Worm (Caenorhabditis elegans) whole organism, L1 larva: ENCODE measurements around the gene srbc-25.

ENCODE experiments used
- F16B12.6 ChIP-seq: fragments of 150-350 bp; optimal IDR thresholded peaks from 2 replicates; lab custom pipeline; 2014; ENCODE audit warnings: missing biosample characterization, missing genetic modification characterization
- Y116A8C.19 ChIP-seq: sonication (generic microtip); optimal IDR thresholded peaks from 2 replicates; lab custom pipeline; 2016; ENCODE audit warnings: missing compliant biosample characterization, missing genetic modification characterization, borderline replicate concordance
- alr-1 ChIP-seq: fragments of 200-800 bp; sonication (Bioruptor generic); optimal IDR thresholded peaks from 2 replicates; lab custom pipeline; 2018; ENCODE audit warnings: borderline replicate concordance, mild to moderate bottlenecking, missing genetic modification characterization, missing compliant biosample characterization
- aly-2 ChIP-seq: fragments of 150-350 bp; optimal IDR thresholded peaks from 2 replicates; lab custom pipeline; 2014; ENCODE audit warnings: missing biosample characterization, missing genetic modification characterization
- ama-1 ChIP-seq: fragments of 150-350 bp; optimal IDR thresholded peaks from 2 replicates; lab custom pipeline; 2014
- ceh-63 ChIP-seq: fragments of 200-800 bp; sonication (Bioruptor generic); optimal IDR thresholded peaks from 2 replicates; lab custom pipeline; 2018; ENCODE audit warnings: mild to moderate bottlenecking, missing genetic modification characterization, missing compliant biosample characterization
- ceh-8 ChIP-seq: fragments of 200-800 bp; sonication (Bioruptor generic); optimal IDR thresholded peaks from 2 replicates; lab custom pipeline; 2018; ENCODE audit warnings: mild to moderate bottlenecking, missing genetic modification characterization, moderate library complexity, missing compliant biosample characterization
- ceh-82 ChIP-seq, 3 experiments: fragments of 150-350 bp in 1 of 3; sonication (generic microtip) in 2 of 3; optimal IDR thresholded peaks; 2 replicates each; lab custom pipeline; 2014 to 2017; ENCODE audit warnings: missing biosample characterization in 3 of 3, missing genetic modification characterization in 3 of 3
- egl-13 ChIP-seq: sonication (generic microtip); optimal IDR thresholded peaks from 2 replicates; lab custom pipeline; 2016; ENCODE audit warnings: missing genotype, missing genetic modification reagents, missing genetic modification characterization, missing compliant biosample characterization
- egl-27 ChIP-seq, 2 experiments: fragments of 150-350 bp in 1 of 2; sonication (generic microtip); optimal IDR thresholded peaks; 3 replicates each; lab custom pipeline; 2017 to 2018; ENCODE audit warnings: missing biosample characterization in 2 of 2, missing genetic modification characterization in 2 of 2, missing genetic modification reagents in 2 of 2
- elt-3 ChIP-seq, 6 experiments: fragments of 150-350 bp in 1 of 6; sonication (generic microtip); optimal IDR thresholded peaks; 2 replicates each; lab custom pipeline; 2017 to 2018; ENCODE audit warnings: missing biosample characterization in 6 of 6, missing genetic modification characterization in 6 of 6, inconsistent platforms in 1 of 6
- fkh-10 ChIP-seq: sonication (generic microtip); optimal IDR thresholded peaks from 2 replicates; lab custom pipeline; 2017; ENCODE audit warnings: missing biosample characterization, missing genetic modification reagents, missing genetic modification characterization
- fkh-4 ChIP-seq: sonication (generic microtip); optimal IDR thresholded peaks from 2 replicates; lab custom pipeline; 2016; ENCODE audit warnings: missing compliant biosample characterization, missing genetic modification characterization, borderline replicate concordance
- fkh-8 ChIP-seq: sonication (generic microtip); optimal IDR thresholded peaks from 2 replicates; lab custom pipeline; 2016; ENCODE audit warnings: mild to moderate bottlenecking, missing genetic modification characterization, missing compliant biosample characterization
- hlh-4 ChIP-seq: sonication (generic microtip); optimal IDR thresholded peaks from 2 replicates; lab custom pipeline; 2016; ENCODE audit warnings: mild to moderate bottlenecking, missing genetic modification characterization, missing compliant biosample characterization
- irx-1 ChIP-seq: sonication (generic microtip); optimal IDR thresholded peaks from 2 replicates; lab custom pipeline; 2016; ENCODE audit warnings: missing genetic modification characterization, missing compliant biosample characterization
- isw-1 ChIP-seq: fragments of 200-800 bp; sonication (Bioruptor generic); IDR thresholded peaks from 2 replicates; pipeline ENCODE4 v1.3.6; 2022; ENCODE audit warnings: missing genetic modification characterization, missing compliant biosample characterization
- lin-13 ChIP-seq: fragments of 150-350 bp; optimal IDR thresholded peaks from 2 replicates; lab custom pipeline; 2014; ENCODE audit warnings: missing biosample characterization, missing genetic modification reagents, missing genetic modification characterization
- lin-15B ChIP-seq: fragments of 150-350 bp; sonication (generic microtip); optimal IDR thresholded peaks from 3 replicates; lab custom pipeline; 2014; ENCODE audit warnings: missing biosample characterization, missing genetic modification characterization
- mdl-1 ChIP-seq, 2 experiments: fragments of 150-350 bp; optimal IDR thresholded peaks; 2 replicates each; lab custom pipeline; 2014 to 2017; ENCODE audit warnings: missing biosample characterization in 2 of 2, missing genetic modification characterization in 2 of 2, inconsistent platforms in 1 of 2
- nhr-12 ChIP-seq: sonication (generic microtip); optimal IDR thresholded peaks from 2 replicates; lab custom pipeline; 2017; ENCODE audit warnings: missing biosample characterization, missing genetic modification characterization
- nhr-19 ChIP-seq: fragments of 200-800 bp; sonication (Bioruptor generic); conservative IDR thresholded peaks from 2 replicates; pipeline ENCODE4 v1.3.6; 2022; ENCODE audit warnings: missing genetic modification characterization, missing compliant biosample characterization
- nhr-20 ChIP-seq: sonication (generic microtip); optimal IDR thresholded peaks from 2 replicates; lab custom pipeline; 2016; ENCODE audit warnings: mild to moderate bottlenecking, missing genetic modification characterization, missing compliant biosample characterization
- nhr-237 ChIP-seq: fragments of 150-350 bp; optimal IDR thresholded peaks from 2 replicates; lab custom pipeline; 2014; ENCODE audit warnings: missing biosample characterization, missing genetic modification characterization
- nhr-28 ChIP-seq: fragments of 150-350 bp; optimal IDR thresholded peaks from 2 replicates; lab custom pipeline; 2014; ENCODE audit warnings: missing biosample characterization, missing genetic modification characterization
- nhr-84 ChIP-seq: sonication (generic microtip); optimal IDR thresholded peaks from 2 replicates; lab custom pipeline; 2017; ENCODE audit warnings: missing biosample characterization, missing genetic modification characterization
- nhr-85 ChIP-seq: sonication (generic microtip); peaks from one replicate; lab custom pipeline; 2016; ENCODE audit warnings: missing genetic modification characterization, inconsistent platforms, missing compliant biosample characterization
- pax-3 ChIP-seq: fragments of 200-800 bp; sonication (Bioruptor generic); optimal IDR thresholded peaks from 2 replicates; lab custom pipeline; 2018; ENCODE audit warnings: mild to moderate bottlenecking, missing genetic modification characterization, moderate library complexity, missing compliant biosample characterization
- rnt-1 ChIP-seq: sonication (generic microtip); optimal IDR thresholded peaks from 2 replicates; lab custom pipeline; 2016; ENCODE audit warnings: mild to moderate bottlenecking, missing genetic modification characterization, moderate library complexity, missing compliant biosample characterization
- skn-1 ChIP-seq: fragments of 150-350 bp; optimal IDR thresholded peaks from 2 replicates; lab custom pipeline; 2014; ENCODE audit warnings: missing biosample characterization, missing genetic modification characterization
- sox-4 ChIP-seq: sonication (generic microtip); optimal IDR thresholded peaks from 2 replicates; lab custom pipeline; 2016; ENCODE audit warnings: missing genetic modification characterization, missing compliant biosample characterization
- unc-86 ChIP-seq: sonication (generic microtip); optimal IDR thresholded peaks from 2 replicates; lab custom pipeline; 2016; ENCODE audit warnings: missing genetic modification characterization, missing compliant biosample characterization

srbc-25 gene

ce11 chrV:17177967-17178366 is 4.1 kb downstream of the srbc-25 start, which contains the start of gene srsx-1:
Gene srsx-1, minus strand, starts transcription at chrV:17178067.
- TF ChIP-seq lin-13: no peak
- TF ChIP-seq rnt-1 (tag; lab: Kevin White, UChicago): no peak
- no peak for TF ChIP-seq fkh-8 (tag; lab: Kevin White, UChicago)

- TF ChIP-seq hlh-4 (tag; lab: Kevin White, UChicago): peak; percentile 45
- no peak for TF ChIP-seq nhr-19 (GFP tag; lab: Robert Waterston, UW)
- TF ChIP-seq nhr-28 (tag; lab: Kevin White, UChicago): no peak
- TF ChIP-seq Y116A8C.19 (tag; lab: Kevin White, UChicago): no peak
Observed at ce11 chrV:17178457-17178856, 4.6 kb downstream of the srbc-25 start, which contains the start of gene srh-174. Gene srh-174, plus strand, starts transcription at chrV:17178757.

- TF ChIP-seq isw-1 (GFP tag; lab: Robert Waterston, UW) (no peak), hlh-4 (tag; lab: Kevin White, UChicago) (peak; percentile 90)
Observed at ce11 chrV:17182045-17182444, 8.2 kb downstream of the srbc-25 start, which contains the start of gene srh-159. Gene srh-159, plus strand, starts transcription at chrV:17182345.

- TF ChIP-seq lin-15B (tag; lab: Kevin White, UChicago) (no peak), elt-3 (tag; optimal IDR thresholded peaks at IDR 0.05; lab: Kevin White, UChicago) (no peak), ceh-82 (tag; optimal IDR thresholded peaks at IDR 0.05; lab: Kevin White, UChicago) (no peak), skn-1 (no peak), unc-86 (no peak), sox-4 (no peak), nhr-12 (tag; lab: Kevin White, UChicago) (no peak)
Observed at ce11 chrV:17190399-17190798, 16.6 kb downstream of the srbc-25 start, which contains the start of gene str-199. Gene str-199, minus strand, starts transcription at chrV:17190499.

ce11 chrV:17192238-17192637 is 18.4 kb downstream of the srbc-25 start, which contains the start of gene srz-47:
Gene srz-47, minus strand, starts transcription at chrV:17192338.
- no peak for TF ChIP-seq ceh-8 (GFP tag; lab: Kevin White, UChicago)
- TF ChIP-seq hlh-4 (tag; lab: Kevin White, UChicago): peak; percentile 29

- TF ChIP-seq egl-13 (tag; lab: Kevin White, UChicago) (no peak), nhr-84 (tag; lab: Kevin White, UChicago) (no peak), ama-1 (lab: Kevin White, UChicago) (no peak), nhr-20 (tag; lab: Kevin White, UChicago) (no peak), egl-27 (tag; optimal IDR thresholded peaks at IDR 0.05; lab: Kevin White, UChicago) (no peak), elt-3 (tag; optimal IDR thresholded peaks at IDR 0.05; lab: Kevin White, UChicago) (no peak), rnt-1 (tag; lab: Kevin White, UChicago) (no peak), nhr-28 (tag; lab: Kevin White, UChicago) (no peak), ceh-63 (no peak), F16B12.6 (tag; lab: Kevin White, UChicago) (no peak), fkh-4 (no peak), fkh-10 (GFP tag; lab: Kevin White, UChicago) (no peak), mdl-1 (tag; optimal IDR thresholded peaks at IDR 0.05; lab: Kevin White, UChicago) (no peak), isw-1 (GFP tag; lab: Robert Waterston, UW) (no peak)
- TF ChIP-seq, all 84 proteins: peak for 0
Observed at ce11 chrV:17198926-17199325, 25.1 kb downstream of the srbc-25 start, which contains the start of gene srz-96. Gene srz-96, plus strand, starts transcription at chrV:17199226.

ce11 chrV:17201847-17202246 is 28.0 kb downstream of the srbc-25 start, which contains the start of gene Y68A4A.10:
Gene Y68A4A.10, plus strand, starts transcription at chrV:17202147.
- TF ChIP-seq pax-3 (tag; lab: Kevin White, UChicago) (no peak), aly-2 (tag; lab: Kevin White, UChicago) (no peak), irx-1 (no peak), alr-1 (no peak), hlh-4 (tag; lab: Kevin White, UChicago) (no peak), ceh-63 (no peak), nhr-237 (tag; lab: Kevin White, UChicago) (no peak), ceh-8 (GFP tag; lab: Kevin White, UChicago) (no peak), isw-1 (GFP tag; lab: Robert Waterston, UW) (no peak), nhr-85 (no peak)
